Fruit fly (Drosophila melanogaster) whole organism, adult: Measurements from ENCODE around the gene CG31915.

Source experiments
- CG11617 ChIP-seq: fragments of 200-800 bp; sonication (Bioruptor generic); optimal IDR thresholded peaks from 2 replicates; lab custom pipeline; 2017; ENCODE audit warnings: mild to moderate bottlenecking, missing biosample characterization, missing genetic modification reagents, missing genetic modification characterization
- CG12768 ChIP-seq: fragments of 200-800 bp; sonication (Bioruptor generic); optimal IDR thresholded peaks from 2 replicates; lab custom pipeline; 2017; ENCODE audit warnings: missing biosample characterization, missing genetic modification characterization, mild to moderate bottlenecking, moderate library complexity, missing genetic modification reagents
- CG1620 ChIP-seq: fragments of 200-800 bp; sonication (Bioruptor generic); optimal IDR thresholded peaks from 2 replicates; lab custom pipeline; 2016; ENCODE audit warnings: missing biosample characterization, missing genetic modification characterization
- CG5204 ChIP-seq: fragments of 200-800 bp; sonication (Bioruptor generic); optimal IDR thresholded peaks from 2 replicates; lab custom pipeline; 2016; ENCODE audit warnings: missing biosample characterization, missing genetic modification characterization
- kay ChIP-seq: fragments of 200-800 bp; sonication (Bioruptor generic); peaks from one replicate; lab custom pipeline; 2016; ENCODE audit warnings: missing biosample characterization, missing genetic modification characterization, borderline replicate concordance
- ovo ChIP-seq: fragments of 200-800 bp; sonication (Bioruptor generic); optimal IDR thresholded peaks from 2 replicates; lab custom pipeline; 2016; ENCODE audit warnings: missing biosample characterization, missing genetic modification characterization
- tj ChIP-seq: fragments of 200-800 bp; sonication (Bioruptor generic); optimal IDR thresholded peaks from 3 replicates; lab custom pipeline; 2017; ENCODE audit warnings: missing biosample characterization, mild to moderate bottlenecking, missing genetic modification characterization, moderate library complexity

The CG31915 gene

dm6 chr2L:5569503-5569902, 41.6 kb downstream of the CG31915 start:
- TF ChIP-seq ovo (no peak), tj (GFP tag; lab: Kevin White, UChicago) (no peak), kay (GFP tag; lab: Kevin White, UChicago) (no peak), CG11617 (GFP tag; lab: Kevin White, UChicago) (no peak), CG1620 (no peak), CG5204 (GFP tag; lab: Kevin White, UChicago) (no peak), CG12768 (GFP tag; lab: Kevin White, UChicago) (no peak)
